Fruit fly (Drosophila melanogaster) whole organism, embryonic: Measurements from ENCODE around the gene CG2533.

ENCODE experiments used
- ATbp ChIP-seq: fragments of 200-800 bp; sonication (Bioruptor generic); optimal IDR thresholded peaks from 2 replicates; lab custom pipeline; 2017; ENCODE audit warnings: missing biosample characterization, mild to moderate bottlenecking, missing genetic modification characterization, missing genetic modification reagents
- Bdp1 ChIP-seq: fragments of 200-800 bp; sonication (Bioruptor generic); optimal IDR thresholded peaks from 3 replicates; lab custom pipeline; 2016; ENCODE audit warnings: missing biosample characterization, missing genetic modification characterization
- Blimp-1 ChIP-seq: fragments of 200-800 bp; sonication (Bioruptor generic); optimal IDR thresholded peaks from 3 replicates; lab custom pipeline; 2018; ENCODE audit warnings: missing biosample characterization, missing genetic modification characterization, mild to moderate bottlenecking, moderate library complexity, missing genetic modification reagents
- CG10209 ChIP-seq: fragments of 200-800 bp; sonication (Bioruptor generic); optimal IDR thresholded peaks from 3 replicates; lab custom pipeline; 2017; ENCODE audit warnings: missing biosample characterization, mild to moderate bottlenecking, missing genetic modification characterization, missing genetic modification reagents
- CG11504 ChIP-seq: fragments of 200-800 bp; sonication (Bioruptor generic); optimal IDR thresholded peaks from 3 replicates; lab custom pipeline; 2019; ENCODE audit warnings: missing biosample characterization, mild to moderate bottlenecking, missing genetic modification characterization, moderate library complexity
- CG12219 ChIP-seq: fragments of 200-800 bp; sonication (Bioruptor generic); optimal IDR thresholded peaks from 3 replicates; lab custom pipeline; 2018; ENCODE audit warnings: missing biosample characterization, mild to moderate bottlenecking, missing genetic modification characterization
- CG12236 ChIP-seq: fragments of 200-800 bp; sonication (Bioruptor generic); optimal IDR thresholded peaks from 2 replicates; lab custom pipeline; 2016; ENCODE audit warnings: missing biosample characterization, missing genetic modification characterization
- CG15601 ChIP-seq: fragments of 200-800 bp; sonication (Bioruptor generic); optimal IDR thresholded peaks from 3 replicates; lab custom pipeline; 2019; ENCODE audit warnings: missing biosample characterization, mild to moderate bottlenecking, missing genetic modification characterization, moderate library complexity
- CG1603 ChIP-seq: fragments of 200-800 bp; sonication (Bioruptor generic); optimal IDR thresholded peaks from 2 replicates; lab custom pipeline; 2019; ENCODE audit warnings: missing biosample characterization, mild to moderate bottlenecking, missing genetic modification characterization, moderate library complexity
- CG17186 ChIP-seq: fragments of 200-800 bp; sonication (Bioruptor generic); optimal IDR thresholded peaks from 3 replicates; lab custom pipeline; 2017; ENCODE audit warnings: missing biosample characterization, missing genetic modification reagents, missing genetic modification characterization
- CG17359 ChIP-seq: fragments of 200-800 bp; sonication (Bioruptor generic); optimal IDR thresholded peaks from 3 replicates; lab custom pipeline; 2018; ENCODE audit warnings: missing biosample characterization, mild to moderate bottlenecking, missing genetic modification characterization, moderate library complexity
- CG17568 ChIP-seq: fragments of 200-800 bp; sonication (Bioruptor generic); optimal IDR thresholded peaks from 2 replicates; lab custom pipeline; 2018; ENCODE audit warnings: missing biosample characterization, mild to moderate bottlenecking, missing genetic modification characterization, moderate library complexity
- CG3065 ChIP-seq: fragments of 200-800 bp; sonication (Bioruptor generic); optimal IDR thresholded peaks from 2 replicates; lab custom pipeline; 2016; ENCODE audit warnings: missing biosample characterization, missing genetic modification characterization
- CG34224 ChIP-seq: fragments of 200-800 bp; sonication (Bioruptor generic); IDR thresholded peaks from 3 replicates; pipeline ENCODE4 v1.3.6; 2022; ENCODE audit warnings: missing biosample characterization, missing genetic modification characterization; ENCODE audit not compliant: partially characterized antibody
- CG3995 ChIP-seq: fragments of 200-800 bp; sonication (Bioruptor generic); optimal IDR thresholded peaks from 3 replicates; lab custom pipeline; 2016; ENCODE audit warnings: missing biosample characterization, missing genetic modification characterization
- CG4360 ChIP-seq: fragments of 200-800 bp; sonication (Bioruptor generic); IDR thresholded peaks from 2 replicates; pipeline ENCODE4 v1.3.6; 2022; ENCODE audit warnings: missing biosample characterization, missing genetic modification characterization
- CG6765 ChIP-seq: fragments of 200-800 bp; sonication (Bioruptor generic); optimal IDR thresholded peaks from 3 replicates; lab custom pipeline; 2017; ENCODE audit warnings: missing biosample characterization, mild to moderate bottlenecking, missing genetic modification characterization
- CG7928 ChIP-seq: fragments of 200-800 bp; sonication (Bioruptor generic); optimal IDR thresholded peaks from 2 replicates; lab custom pipeline; 2017; ENCODE audit warnings: missing biosample characterization, mild to moderate bottlenecking, missing genetic modification characterization
- CG7963 ChIP-seq: fragments of 200-800 bp; sonication (Bioruptor generic); IDR thresholded peaks from 3 replicates; pipeline ENCODE4 v1.3.6; 2022; ENCODE audit warnings: missing biosample characterization, missing genetic modification characterization; ENCODE audit not compliant: partially characterized antibody
- CG8089 ChIP-seq: fragments of 200-800 bp; sonication (Bioruptor generic); optimal IDR thresholded peaks from 3 replicates; lab custom pipeline; 2016; ENCODE audit warnings: missing biosample characterization, missing genetic modification characterization
- CG8281 ChIP-seq: fragments of 200-800 bp; sonication (Bioruptor generic); optimal IDR thresholded peaks from 2 replicates; lab custom pipeline; 2018; ENCODE audit warnings: missing biosample characterization, mild to moderate bottlenecking, missing genetic modification characterization, moderate library complexity
- CG8944 ChIP-seq: fragments of 200-800 bp; sonication (Bioruptor generic); optimal IDR thresholded peaks from 3 replicates; lab custom pipeline; 2016; ENCODE audit warnings: missing biosample characterization, missing genetic modification characterization
- Chrac-16 ChIP-seq: fragments of 200-800 bp; sonication (Bioruptor generic); optimal IDR thresholded peaks from 3 replicates; lab custom pipeline; 2016; ENCODE audit warnings: missing biosample characterization, missing genetic modification characterization
- Ets65A ChIP-seq: fragments of 200-800 bp; sonication (Bioruptor generic); peaks from one replicate; lab custom pipeline; 2016; ENCODE audit warnings: missing biosample characterization, missing genetic modification characterization
- Hsf ChIP-seq: fragments of 200-800 bp; sonication (Bioruptor generic); optimal IDR thresholded peaks from 3 replicates; lab custom pipeline; 2016; ENCODE audit warnings: missing biosample characterization, missing genetic modification characterization
- MBD-R2 ChIP-seq: fragments of 200-800 bp; sonication (Bioruptor generic); IDR thresholded peaks from 2 replicates; pipeline ENCODE4 v1.3.6; 2022; ENCODE audit warnings: missing biosample characterization, missing genetic modification characterization
- NFAT ChIP-seq: fragments of 200-800 bp; sonication (Bioruptor generic); IDR thresholded peaks from 2 replicates; pipeline ENCODE4 v1.3.6; 2022; ENCODE audit warnings: missing biosample characterization, missing genetic modification characterization
- Poxn ChIP-seq: fragments of 200-800 bp; sonication (Bioruptor generic); IDR thresholded peaks from 2 replicates; pipeline ENCODE4 v1.3.6; 2022; ENCODE audit warnings: missing biosample characterization, missing genetic modification characterization
- Scr ChIP-seq: fragments of 200-800 bp; sonication (Bioruptor generic); IDR thresholded peaks from 2 replicates; pipeline ENCODE4 v1.3.6; 2022; ENCODE audit warnings: missing biosample characterization, missing genetic modification characterization; ENCODE audit not compliant: partially characterized antibody
- Sin3A ChIP-seq: fragments of >200 bp; optimal IDR thresholded peaks from 2 replicates; lab custom pipeline; 2018
- amos ChIP-seq: fragments of 200-800 bp; sonication (Bioruptor generic); IDR thresholded peaks from 2 replicates; pipeline ENCODE4 v1.3.6; 2022; ENCODE audit warnings: missing biosample characterization, missing genetic modification characterization; ENCODE audit not compliant: partially characterized antibody
- bsh ChIP-seq, 2 experiments: fragments of 200-800 bp; sonication (Bioruptor generic); optimal IDR thresholded peaks; 2 replicates each; lab custom pipeline; 2017 to 2018; ENCODE audit warnings: mild to moderate bottlenecking in 2 of 2, missing biosample characterization in 2 of 2, missing genetic modification characterization in 2 of 2, moderate library complexity in 1 of 2
- cad ChIP-seq: fragments of >200 bp; optimal IDR thresholded peaks from 2 replicates; lab custom pipeline; 2017; ENCODE audit warnings: missing biosample characterization, missing genetic modification characterization
- cas ChIP-seq: fragments of 200-800 bp; sonication (Bioruptor generic); IDR thresholded peaks from 2 replicates; pipeline ENCODE4 v1.3.6; 2022; ENCODE audit warnings: missing biosample characterization, missing genetic modification characterization
- caup ChIP-seq: fragments of 200-800 bp; sonication (Bioruptor generic); optimal IDR thresholded peaks from 3 replicates; lab custom pipeline; 2017; ENCODE audit warnings: missing biosample characterization, mild to moderate bottlenecking, missing genetic modification characterization, moderate library complexity; ENCODE audit not compliant: severe bottlenecking
- ci ChIP-seq: fragments of 200-800 bp; sonication (Bioruptor generic); IDR thresholded peaks from 3 replicates; pipeline ENCODE4 v1.3.6; 2022; ENCODE audit warnings: missing biosample characterization, missing genetic modification characterization
- cwo ChIP-seq: fragments of 200-800 bp; sonication (Bioruptor generic); optimal IDR thresholded peaks from 3 replicates; lab custom pipeline; 2017; ENCODE audit warnings: missing biosample characterization, missing genetic modification characterization, mild to moderate bottlenecking, moderate library complexity, missing genetic modification reagents
- dati ChIP-seq: fragments of 200-800 bp; sonication (Bioruptor generic); IDR thresholded peaks from 2 replicates; pipeline ENCODE4 v1.3.6; 2022; ENCODE audit warnings: missing biosample characterization, missing genetic modification characterization
- dimm ChIP-seq: fragments of 200-800 bp; sonication (Bioruptor generic); IDR thresholded peaks from 2 replicates; pipeline ENCODE4 v1.3.6; 2022; ENCODE audit warnings: missing biosample characterization, missing genetic modification characterization
- gem ChIP-seq: fragments of 200-800 bp; sonication (Bioruptor generic); optimal IDR thresholded peaks from 2 replicates; lab custom pipeline; 2019; ENCODE audit warnings: missing biosample characterization, mild to moderate bottlenecking, missing genetic modification characterization, moderate library complexity
- gsb ChIP-seq: fragments of 200-800 bp; sonication (Bioruptor generic); IDR thresholded peaks from 2 replicates; pipeline ENCODE4 v1.3.6; 2022; ENCODE audit warnings: missing biosample characterization, missing genetic modification characterization
- kay ChIP-seq: fragments of 200-800 bp; sonication (Bioruptor generic); optimal IDR thresholded peaks from 2 replicates; lab custom pipeline; 2016; ENCODE audit warnings: missing biosample characterization, missing genetic modification characterization
- luna ChIP-seq: fragments of 200-800 bp; sonication (Bioruptor generic); optimal IDR thresholded peaks from 2 replicates; lab custom pipeline; 2016; ENCODE audit warnings: missing biosample characterization, missing genetic modification characterization
- org-1 ChIP-seq: fragments of 200-800 bp; sonication (Bioruptor generic); optimal IDR thresholded peaks from 2 replicates; lab custom pipeline; 2017; ENCODE audit warnings: missing biosample characterization, missing genetic modification characterization
- ranshi ChIP-seq: fragments of 200-800 bp; sonication (Bioruptor generic); IDR thresholded peaks from 2 replicates; pipeline ENCODE4 v1.3.6; 2022; ENCODE audit warnings: missing biosample characterization, missing genetic modification characterization
- salm ChIP-seq: fragments of 200-800 bp; sonication (Bioruptor generic); optimal IDR thresholded peaks from 2 replicates; lab custom pipeline; 2018; ENCODE audit warnings: missing biosample characterization, mild to moderate bottlenecking, missing genetic modification characterization
- slbo ChIP-seq: fragments of 200-800 bp; sonication (Bioruptor generic); IDR thresholded peaks from 2 replicates; pipeline ENCODE4 v1.3.6; 2022; ENCODE audit warnings: missing biosample characterization, missing genetic modification characterization
- tna ChIP-seq: fragments of 200-800 bp; sonication (Bioruptor generic); IDR thresholded peaks from 2 replicates; pipeline ENCODE4 v1.3.6; 2022; ENCODE audit warnings: missing biosample characterization, missing genetic modification characterization; ENCODE audit not compliant: partially characterized antibody
- wor ChIP-seq: fragments of 200-800 bp; sonication (Bioruptor generic); IDR thresholded peaks from 2 replicates; pipeline ENCODE4 v1.3.6; 2022; ENCODE audit warnings: missing biosample characterization, missing genetic modification characterization
- zfh2 ChIP-seq: fragments of 200-800 bp; sonication (Bioruptor generic); optimal IDR thresholded peaks from 2 replicates; lab custom pipeline; 2016; ENCODE audit warnings: missing biosample characterization, missing genetic modification characterization

The CG2533 gene

DNA sequence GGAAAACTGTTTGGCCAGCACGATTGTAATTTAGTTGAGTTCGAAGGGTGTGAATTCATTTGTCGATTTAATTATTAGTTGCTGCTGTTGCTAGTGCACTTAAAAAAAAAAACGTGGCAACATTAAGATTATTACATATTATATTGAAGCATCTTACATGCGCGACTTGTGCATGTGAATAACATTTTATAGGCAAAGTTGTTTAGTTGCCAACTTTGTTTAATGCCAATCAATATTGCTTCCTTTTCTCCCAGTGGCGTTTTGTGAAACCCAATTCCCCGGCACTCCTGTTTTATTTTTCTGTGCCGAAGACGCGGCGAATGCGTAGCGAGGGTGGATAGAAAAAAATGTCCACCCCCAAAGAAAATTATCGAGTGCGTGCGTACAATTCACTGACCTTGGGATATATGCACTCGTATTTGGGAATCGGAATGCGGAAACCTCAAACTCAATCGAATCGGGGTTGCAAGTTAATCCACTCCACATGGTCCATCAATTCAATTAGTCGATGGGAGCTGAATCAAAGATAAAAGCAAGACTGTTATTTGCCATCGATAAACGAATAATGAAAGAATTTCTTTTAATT lies 25.1 kb upstream of the CG2533 start (continued):
- TF ChIP-seq Sin3A (no peak), gsb (GFP tag; lab: Robert Waterston, UW) (no peak), Blimp-1 (GFP tag; lab: Kevin White, UChicago) (peak; percentile 73), dati (GFP tag; lab: Robert Waterston, UW) (0 out of 2 replicates have a peak, but pooled peaks have one; percentile 26), Ets65A (peak; percentile 79), CG1603 (tag; lab: Kevin White, UChicago) (peak; percentile 75), CG17568 (GFP tag; lab: Kevin White, UChicago) (no peak), bsh (GFP tag; optimal IDR thresholded peaks at IDR 0.05; lab: Kevin White, UChicago) (peak in 1 of 2 experiments; percentile 84), kay (peak; percentile 48), ranshi (GFP tag; lab: Robert Waterston, UW) (peak; percentile 45; the same call in 1 of the 2 replicates), org-1 (peak; percentile 9), CG7928 (GFP tag; lab: Kevin White, UChicago) (no peak), amos (GFP tag; lab: Robert Waterston, UW) (no peak), CG17359 (tag; lab: Kevin White, UChicago) (peak; percentile 61), CG8944 (GFP tag; lab: Kevin White, UChicago) (peak; percentile 41), Poxn (GFP tag; lab: Robert Waterston, UW) (no peak), Hsf (GFP tag; lab: Kevin White, UChicago) (peak; percentile 54), cad (GFP tag; lab: Kevin White, UChicago) (no peak), CG12236 (peak; percentile 33), Bdp1 (no peak), CG6765 (GFP tag; lab: Kevin White, UChicago) (no peak), CG3995 (GFP tag; lab: Kevin White, UChicago) (no peak), luna (GFP tag; lab: Kevin White, UChicago) (no peak), CG17186 (GFP tag; lab: Kevin White, UChicago) (no peak), wor (GFP tag; lab: Robert Waterston, UW) (peak; percentile 38; the same call in 1 of the 2 replicates), ci (GFP tag; lab: Robert Waterston, UW) (peak; percentile 85), CG3065 (GFP tag; lab: Kevin White, UChicago) (no peak), CG11504 (tag; lab: Kevin White, UChicago) (peak; percentile 66), tna (GFP tag; lab: Robert Waterston, UW) (no peak), NFAT (GFP tag; lab: Robert Waterston, UW) (no peak), CG10209 (GFP tag; lab: Kevin White, UChicago) (peak; percentile 46), caup (GFP tag; lab: Kevin White, UChicago) (no peak), CG15601 (peak; percentile 50), cas (GFP tag; lab: Robert Waterston, UW) (no peak), CG8281 (tag; lab: Kevin White, UChicago) (no peak), ATbp (peak; percentile 59), CG34224 (GFP tag; lab: Robert Waterston, UW) (no peak), CG7963 (GFP tag; lab: Robert Waterston, UW) (no peak), Scr (GFP tag; lab: Robert Waterston, UW) (no peak), CG4360 (GFP tag; lab: Robert Waterston, UW) (peak; percentile 51; the same call in 1 of the 2 replicates), slbo (GFP tag; lab: Robert Waterston, UW) (peak; percentile 46), salm (tag; lab: Kevin White, UChicago) (no peak), CG12219 (GFP tag; lab: Kevin White, UChicago) (peak; percentile 17), gem (tag; lab: Kevin White, UChicago) (peak; percentile 77), Chrac-16 (GFP tag; lab: Kevin White, UChicago) (peak; percentile 46), cwo (GFP tag; lab: Kevin White, UChicago) (no peak), zfh2 (no peak), MBD-R2 (GFP tag; lab: Robert Waterston, UW) (no peak), CG8089 (GFP tag; lab: Kevin White, UChicago) (peak; percentile 23), dimm (GFP tag; lab: Robert Waterston, UW) (no peak)
